Fruit fly (Drosophila melanogaster) whole organism, embryonic: Measurements from ENCODE around the gene wapl.

ENCODE experiments used
- Abd-B ChIP-seq: fragments of 200-800 bp; sonication (Bioruptor generic); optimal IDR thresholded peaks from 2 replicates; lab custom pipeline; 2018; ENCODE audit warnings: missing biosample characterization, mild to moderate bottlenecking, missing genetic modification characterization, moderate library complexity
- B-H1 ChIP-seq: fragments of 200-800 bp; sonication (Bioruptor generic); IDR thresholded peaks from 3 replicates; pipeline ENCODE4 v1.3.6; 2022; ENCODE audit warnings: missing biosample characterization, missing genetic modification characterization
- Blimp-1 ChIP-seq: fragments of 200-800 bp; sonication (Bioruptor generic); optimal IDR thresholded peaks from 3 replicates; lab custom pipeline; 2018; ENCODE audit warnings: missing biosample characterization, missing genetic modification characterization, mild to moderate bottlenecking, moderate library complexity, missing genetic modification reagents
- CG10431 ChIP-seq: fragments of 200-800 bp; sonication (Bioruptor generic); optimal IDR thresholded peaks from 3 replicates; lab custom pipeline; 2018; ENCODE audit warnings: missing biosample characterization, mild to moderate bottlenecking, missing genetic modification characterization
- CG11085 ChIP-seq: fragments of 200-800 bp; sonication (Bioruptor generic); IDR thresholded peaks from 2 replicates; pipeline ENCODE4 v1.3.6; 2022; ENCODE audit warnings: missing biosample characterization, missing genetic modification characterization
- CG11456 ChIP-seq: fragments of 200-800 bp; sonication (Bioruptor generic); IDR thresholded peaks from 3 replicates; pipeline ENCODE4 v1.3.6; 2022; ENCODE audit warnings: missing biosample characterization, missing genetic modification characterization
- CG12769 ChIP-seq: fragments of 200-800 bp; sonication (Bioruptor generic); optimal IDR thresholded peaks from 2 replicates; lab custom pipeline; 2019; ENCODE audit warnings: missing biosample characterization, mild to moderate bottlenecking, missing genetic modification characterization, moderate library complexity
- CG14965 ChIP-seq: fragments of 200-800 bp; sonication (Bioruptor generic); optimal IDR thresholded peaks from 2 replicates; lab custom pipeline; 2016; ENCODE audit warnings: missing biosample characterization, missing genetic modification characterization, borderline replicate concordance
- CG17361 ChIP-seq: fragments of 200-800 bp; sonication (Bioruptor generic); IDR thresholded peaks from 3 replicates; pipeline ENCODE4 v1.3.6; 2022; ENCODE audit warnings: missing biosample characterization, missing genetic modification characterization
- CG18011 ChIP-seq: fragments of 200-800 bp; sonication (Bioruptor generic); optimal IDR thresholded peaks from 2 replicates; lab custom pipeline; 2017; ENCODE audit warnings: missing biosample characterization, missing genetic modification characterization, mild to moderate bottlenecking, moderate library complexity, missing genotype
- CG2889 ChIP-seq: fragments of 200-800 bp; sonication (Bioruptor generic); IDR thresholded peaks from 3 replicates; pipeline ENCODE4 v1.3.6; 2022; ENCODE audit warnings: missing biosample characterization, missing genetic modification characterization
- CG32532 ChIP-seq: fragments of 200-800 bp; sonication (Bioruptor generic); IDR thresholded peaks from 2 replicates; pipeline ENCODE4 v1.3.6; 2022; ENCODE audit warnings: missing biosample characterization, missing genetic modification characterization
- CG7271 ChIP-seq: fragments of 200-800 bp; sonication (Bioruptor generic); optimal IDR thresholded peaks from 2 replicates; lab custom pipeline; 2018; ENCODE audit warnings: missing biosample characterization, mild to moderate bottlenecking, missing genetic modification characterization, moderate library complexity
- CG7786 ChIP-seq: fragments of 200-800 bp; sonication (Bioruptor generic); optimal IDR thresholded peaks from 2 replicates; lab custom pipeline; 2016; ENCODE audit warnings: missing biosample characterization, missing genetic modification characterization
- CG8765 ChIP-seq: fragments of 200-800 bp; sonication (Bioruptor generic); IDR thresholded peaks from 2 replicates; pipeline ENCODE4 v1.3.6; 2022; ENCODE audit warnings: missing biosample characterization, missing genetic modification characterization
- CG8944 ChIP-seq: fragments of 200-800 bp; sonication (Bioruptor generic); optimal IDR thresholded peaks from 3 replicates; lab custom pipeline; 2016; ENCODE audit warnings: missing biosample characterization, missing genetic modification characterization
- D19B ChIP-seq: fragments of 200-800 bp; sonication (Bioruptor generic); optimal IDR thresholded peaks from 2 replicates; lab custom pipeline; 2017; ENCODE audit warnings: missing biosample characterization, mild to moderate bottlenecking, missing genetic modification characterization
- Doc2 ChIP-seq: fragments of 200-800 bp; sonication (Bioruptor generic); IDR thresholded peaks from 2 replicates; pipeline ENCODE4 v1.3.6; 2022; ENCODE audit warnings: missing biosample characterization, missing genetic modification characterization
- Dref ChIP-seq: fragments of 200-800 bp; sonication (Bioruptor generic); IDR thresholded peaks from 2 replicates; pipeline ENCODE4 v1.3.6; 2022; ENCODE audit warnings: missing biosample characterization, missing genetic modification characterization
- Drgx ChIP-seq: fragments of 200-800 bp; sonication (Bioruptor generic); IDR thresholded peaks from 2 replicates; pipeline ENCODE4 v1.3.6; 2022; ENCODE audit warnings: missing biosample characterization, missing genetic modification characterization
- Elba2 ChIP-seq: fragments of 200-800 bp; sonication (Bioruptor generic); optimal IDR thresholded peaks from 3 replicates; lab custom pipeline; 2016; ENCODE audit warnings: missing biosample characterization, missing genetic modification characterization
- HmgZ ChIP-seq: fragments of 200-800 bp; sonication (Bioruptor generic); optimal IDR thresholded peaks from 2 replicates; lab custom pipeline; 2018; ENCODE audit warnings: missing biosample characterization, mild to moderate bottlenecking, missing genetic modification characterization
- Hmr ChIP-seq: fragments of 200-800 bp; sonication (Bioruptor generic); optimal IDR thresholded peaks from 3 replicates; lab custom pipeline; 2017; ENCODE audit warnings: mild to moderate bottlenecking, missing biosample characterization, missing genetic modification reagents, missing genetic modification characterization
- MESR4 ChIP-seq: fragments of 200-800 bp; sonication (Bioruptor generic); optimal IDR thresholded peaks from 2 replicates; lab custom pipeline; 2018; ENCODE audit warnings: missing biosample characterization, mild to moderate bottlenecking, missing genetic modification characterization, moderate library complexity
- Pdp1 ChIP-seq, 2 experiments: fragments of 200-800 bp; sonication (Bioruptor generic); optimal IDR thresholded peaks; 3 replicates each; lab custom pipeline; 2016; ENCODE audit warnings: missing biosample characterization in 2 of 2, missing genetic modification characterization in 2 of 2, mild to moderate bottlenecking in 1 of 2, moderate library complexity in 1 of 2
- Side ChIP-seq: fragments of 200-800 bp; sonication (Bioruptor generic); optimal IDR thresholded peaks from 2 replicates; lab custom pipeline; 2016; ENCODE audit warnings: missing biosample characterization, missing genetic modification characterization
- Spps ChIP-seq: fragments of 200-800 bp; sonication (Bioruptor generic); optimal IDR thresholded peaks from 2 replicates; lab custom pipeline; 2018; ENCODE audit warnings: missing biosample characterization, mild to moderate bottlenecking, missing genetic modification characterization
- amos ChIP-seq: fragments of 200-800 bp; sonication (Bioruptor generic); IDR thresholded peaks from 2 replicates; pipeline ENCODE4 v1.3.6; 2022; ENCODE audit warnings: missing biosample characterization, missing genetic modification characterization; ENCODE audit not compliant: partially characterized antibody
- az2 ChIP-seq: fragments of 200-800 bp; sonication (Bioruptor generic); optimal IDR thresholded peaks from 3 replicates; lab custom pipeline; 2016; ENCODE audit warnings: missing biosample characterization, missing genetic modification characterization
- cas ChIP-seq: fragments of 200-800 bp; sonication (Bioruptor generic); IDR thresholded peaks from 2 replicates; pipeline ENCODE4 v1.3.6; 2022; ENCODE audit warnings: missing biosample characterization, missing genetic modification characterization
- dpn ChIP-seq, 2 experiments: fragments of 200-800 bp; sonication (Bioruptor generic); optimal IDR thresholded peaks; 3 replicates each; lab custom pipeline; 2016; ENCODE audit warnings: missing biosample characterization in 2 of 2, missing genetic modification characterization in 2 of 2
- hb ChIP-seq: fragments of 200-800 bp; sonication (Bioruptor generic); IDR thresholded peaks from 3 replicates; pipeline ENCODE4 v1.3.6; 2022; ENCODE audit warnings: missing biosample characterization, missing genetic modification characterization; ENCODE audit not compliant: partially characterized antibody
- hth ChIP-seq: fragments of >200 bp; optimal IDR thresholded peaks from 2 replicates; lab custom pipeline; 2017; ENCODE audit warnings: inconsistent platforms
- lbe ChIP-seq: fragments of 200-800 bp; sonication (Bioruptor generic); optimal IDR thresholded peaks from 2 replicates; lab custom pipeline; 2016; ENCODE audit warnings: missing biosample characterization, mild to moderate bottlenecking, missing genetic modification characterization
- mirr ChIP-seq: fragments of 200-800 bp; sonication (Bioruptor generic); optimal IDR thresholded peaks from 3 replicates; lab custom pipeline; 2018; ENCODE audit warnings: missing biosample characterization, mild to moderate bottlenecking, missing genetic modification characterization
- pan ChIP-seq, 4 experiments: fragments of >200 bp in 3 of 4; fragments of 200-800 bp in 1 of 4; sonication (Bioruptor generic) in 1 of 4; optimal IDR thresholded peaks in 3 of 4; IDR thresholded peaks in 1 of 4; 2 replicates each; pipeline versions ENCODE4 v1.3.6 to Lab custom; 2017 to 2022; ENCODE audit warnings: missing biosample characterization in 2 of 4, missing genetic modification characterization in 2 of 4, mixed read lengths in 1 of 4
- peb ChIP-seq: fragments of 200-800 bp; sonication (Bioruptor generic); IDR thresholded peaks from 2 replicates; pipeline ENCODE4 v1.3.6; 2022; ENCODE audit warnings: missing biosample characterization, missing genetic modification characterization
- prd ChIP-seq, 3 experiments: fragments of >200 bp in 2 of 3; fragments of 200-800 bp in 1 of 3; sonication (Bioruptor generic) in 1 of 3; optimal IDR thresholded peaks in 2 of 3; IDR thresholded peaks in 1 of 3; 2 replicates in 2 of 3; 3 replicates in 1 of 3; pipeline versions ENCODE4 v1.3.6 to Lab custom; 2017 to 2022; ENCODE audit warnings: missing biosample characterization in 1 of 3, missing genetic modification characterization in 1 of 3
- sr ChIP-seq: fragments of 200-800 bp; sonication (Bioruptor generic); IDR thresholded peaks from 3 replicates; pipeline ENCODE4 v1.3.6; 2022; ENCODE audit warnings: missing biosample characterization, missing genetic modification characterization

The wapl gene

dm6 chrX:2121716-2122601, 36.8 kb downstream of the wapl start (continued):
- TF ChIP-seq CG11085 (GFP tag; lab: Robert Waterston, UW) (no peak), Elba2 (GFP tag; lab: Kevin White, UChicago) (no peak), peb (0 out of 2 replicates have a peak, but pooled peaks have one; percentile 34), CG11456 (GFP tag; lab: Robert Waterston, UW) (no peak), mirr (GFP tag; lab: Kevin White, UChicago) (no peak), lbe (GFP tag; lab: Kevin White, UChicago) (no peak), az2 (GFP tag; lab: Kevin White, UChicago) (peak; percentile 22), CG7786 (GFP tag; lab: Kevin White, UChicago) (no peak), Pdp1 (GFP tag; optimal IDR thresholded peaks at IDR 0.05; lab: Kevin White, UChicago) (peak in 1 of 2 experiments; percentile 20), Abd-B (no peak), Spps (no peak), CG18011 (GFP tag; lab: Kevin White, UChicago) (no peak), CG10431 (no peak), cas (GFP tag; lab: Robert Waterston, UW) (no peak), CG2889 (no peak), D19B (GFP tag; lab: Kevin White, UChicago) (no peak), B-H1 (GFP tag; lab: Robert Waterston, UW) (no peak), Doc2 (GFP tag; lab: Robert Waterston, UW) (no peak), CG8765 (GFP tag; lab: Robert Waterston, UW) (no peak), Blimp-1 (GFP tag; lab: Kevin White, UChicago) (peak; percentile 75), Drgx (GFP tag; lab: Robert Waterston, UW) (peak; percentile 67), hb (GFP tag; lab: Robert Waterston, UW) (no peak), amos (GFP tag; lab: Robert Waterston, UW) (no peak), pan (optimal IDR thresholded peaks at IDR 0.05; lab: Kevin White, UChicago) (no peak), pan (GFP tag; optimal IDR thresholded peaks at IDR 0.05 in 1 of 2, IDR thresholded peaks at IDR 0.05 in 1 of 2) (peak in 1 of 2 experiments; percentile 31), MESR4 (GFP tag; lab: Kevin White, UChicago) (no peak), HmgZ (tag; lab: Kevin White, UChicago) (no peak), Hmr (GFP tag; lab: Kevin White, UChicago) (no peak), Side (GFP tag; lab: Kevin White, UChicago) (no peak), CG14965 (GFP tag; lab: Kevin White, UChicago) (no peak), dpn (GFP tag; optimal IDR thresholded peaks at IDR 0.05; lab: Kevin White, UChicago) (peak in 1 of 2 experiments; percentile 48), Dref (GFP tag; lab: Robert Waterston, UW) (no peak), CG17361 (GFP tag; lab: Robert Waterston, UW) (peak; percentile 63; the same call in 2 of the 3 replicates), sr (GFP tag; lab: Robert Waterston, UW) (no peak), CG7271 (no peak), prd (optimal IDR thresholded peaks at IDR 0.05; lab: Kevin White, UChicago) (no peak), prd (GFP tag; IDR thresholded peaks at IDR 0.05; lab: Robert Waterston, UW) (peak; percentile 41; the same call in 2 of the 3 replicates), CG32532 (GFP tag; lab: Robert Waterston, UW) (0 out of 2 replicates have a peak, but pooled peaks have one; percentile 22), hth (no peak), CG8944 (GFP tag; lab: Kevin White, UChicago) (no peak), CG12769 (tag; lab: Kevin White, UChicago) (no peak)
